Worm (Caenorhabditis elegans) whole organism, L2 larva: Measurements from ENCODE around the gene xrn-2.

Source experiments
- C34F6.9 ChIP-seq: fragments of 150-350 bp; optimal IDR thresholded peaks from 2 replicates; lab custom pipeline; 2014; ENCODE audit warnings: missing biosample characterization, missing genetic modification characterization
- F13H6.1 ChIP-seq: sonication (generic microtip); optimal IDR thresholded peaks from 2 replicates; lab custom pipeline; 2016; ENCODE audit warnings: missing genetic modification characterization, missing compliant biosample characterization
- alr-1 ChIP-seq: fragments of 150-350 bp; optimal IDR thresholded peaks from 2 replicates; lab custom pipeline; 2014; ENCODE audit warnings: missing biosample characterization, missing genetic modification characterization
- aly-2 ChIP-seq: fragments of 150-350 bp; optimal IDR thresholded peaks from 2 replicates; lab custom pipeline; 2014; ENCODE audit warnings: missing biosample characterization, missing genetic modification characterization
- crh-2 ChIP-seq: sonication (generic microtip); optimal IDR thresholded peaks from 2 replicates; lab custom pipeline; 2017; ENCODE audit warnings: missing biosample characterization, missing genetic modification characterization
- dmd-4 ChIP-seq: sonication (generic microtip); optimal IDR thresholded peaks from 2 replicates; lab custom pipeline; 2017; ENCODE audit warnings: missing biosample characterization, missing genetic modification characterization
- egl-27 ChIP-seq: sonication (generic microtip); optimal IDR thresholded peaks from 3 replicates; lab custom pipeline; 2017; ENCODE audit warnings: missing biosample characterization, missing genetic modification reagents, missing genetic modification characterization
- elt-1 ChIP-seq: fragments of 150-350 bp; optimal IDR thresholded peaks from 2 replicates; lab custom pipeline; 2014; ENCODE audit warnings: missing biosample characterization, missing genetic modification characterization
- elt-3 ChIP-seq: sonication (generic microtip); optimal IDR thresholded peaks from 2 replicates; lab custom pipeline; 2017; ENCODE audit warnings: missing biosample characterization, missing genetic modification characterization
- fos-1 ChIP-seq: fragments of 150-350 bp; optimal IDR thresholded peaks from 2 replicates; lab custom pipeline; 2014; ENCODE audit warnings: missing biosample characterization, missing genetic modification characterization
- gmeb-1 ChIP-seq: fragments of 150-350 bp; optimal IDR thresholded peaks from 2 replicates; lab custom pipeline; 2014; ENCODE audit warnings: missing biosample characterization, missing genetic modification characterization
- lin-11 ChIP-seq: fragments of 150-350 bp; sonication (generic microtip); optimal IDR thresholded peaks from 2 replicates; lab custom pipeline; 2014; ENCODE audit warnings: missing biosample characterization, missing genetic modification characterization, inconsistent platforms, mixed read lengths
- lin-39 ChIP-seq: fragments of 150-350 bp; optimal IDR thresholded peaks from 2 replicates; lab custom pipeline; 2014; ENCODE audit warnings: missing biosample characterization, missing genetic modification reagents, missing genetic modification characterization
- mbf-1 ChIP-seq: sonication (generic microtip); optimal IDR thresholded peaks from 2 replicates; lab custom pipeline; 2017; ENCODE audit warnings: missing biosample characterization, missing genetic modification characterization
- nhr-10 ChIP-seq: sonication (generic microtip); optimal IDR thresholded peaks from 2 replicates; lab custom pipeline; 2017; ENCODE audit warnings: missing biosample characterization, missing genetic modification characterization
- nhr-11 ChIP-seq: fragments of 150-350 bp; optimal IDR thresholded peaks from 2 replicates; lab custom pipeline; 2014; ENCODE audit warnings: missing biosample characterization, missing genetic modification characterization
- nhr-12 ChIP-seq: fragments of 150-350 bp; optimal IDR thresholded peaks from 2 replicates; lab custom pipeline; 2014; ENCODE audit warnings: missing biosample characterization, missing genetic modification characterization
- nhr-129 ChIP-seq: fragments of 150-350 bp; optimal IDR thresholded peaks from 2 replicates; lab custom pipeline; 2014; ENCODE audit warnings: missing biosample characterization, missing genetic modification characterization
- nhr-21 ChIP-seq: fragments of 150-350 bp; optimal IDR thresholded peaks from 2 replicates; lab custom pipeline; 2014; ENCODE audit warnings: missing biosample characterization, missing genetic modification characterization
- nhr-23 ChIP-seq: fragments of 150-350 bp; optimal IDR thresholded peaks from 2 replicates; lab custom pipeline; 2014; ENCODE audit warnings: missing biosample characterization, missing genetic modification reagents, missing genetic modification characterization
- nhr-25 ChIP-seq: fragments of 150-350 bp; sonication (generic microtip); optimal IDR thresholded peaks from 3 replicates; lab custom pipeline; 2014; ENCODE audit warnings: missing biosample characterization, missing genetic modification characterization
- nhr-6 ChIP-seq: fragments of 150-350 bp; optimal IDR thresholded peaks from 2 replicates; lab custom pipeline; 2014; ENCODE audit warnings: missing biosample characterization, missing genetic modification characterization
- peb-1 ChIP-seq: fragments of 150-350 bp; optimal IDR thresholded peaks from 2 replicates; lab custom pipeline; 2014; ENCODE audit warnings: missing biosample characterization, missing genetic modification characterization
- sem-4 ChIP-seq: fragments of 150-350 bp; optimal IDR thresholded peaks from 2 replicates; lab custom pipeline; 2014; ENCODE audit warnings: missing biosample characterization, missing genetic modification reagents, missing genetic modification characterization
- skn-1 ChIP-seq: sonication (generic microtip); optimal IDR thresholded peaks from 2 replicates; lab custom pipeline; 2017; ENCODE audit warnings: missing biosample characterization, missing genetic modification characterization
- sma-9 ChIP-seq, 2 experiments: fragments of 150-350 bp in 1 of 2; sonication (generic microtip) in 1 of 2; optimal IDR thresholded peaks; 2 replicates each; lab custom pipeline; 2014 to 2016; ENCODE audit warnings: missing genetic modification characterization in 2 of 2, mild to moderate bottlenecking in 1 of 2, missing biosample characterization in 1 of 2, missing compliant biosample characterization in 1 of 2, missing genetic modification reagents in 1 of 2, moderate library complexity in 1 of 2
- unc-39 ChIP-seq: fragments of 150-350 bp; optimal IDR thresholded peaks from 2 replicates; lab custom pipeline; 2014; ENCODE audit warnings: missing biosample characterization, missing genetic modification characterization
- unc-55 ChIP-seq: fragments of 150-350 bp; sonication (generic microtip); optimal IDR thresholded peaks from 3 replicates; lab custom pipeline; 2014; ENCODE audit warnings: missing biosample characterization, missing genetic modification reagents, missing genetic modification characterization
- zag-1 ChIP-seq: fragments of 150-350 bp; optimal IDR thresholded peaks from 2 replicates; lab custom pipeline; 2014; ENCODE audit warnings: missing biosample characterization, missing genetic modification characterization
- ztf-1 ChIP-seq: fragments of 200-800 bp; sonication (Bioruptor generic); conservative IDR thresholded peaks from 2 replicates; pipeline ENCODE4 v1.3.6; 2022; ENCODE audit warnings: missing genetic modification characterization, missing compliant biosample characterization
- ztf-11 ChIP-seq: sonication (generic microtip); optimal IDR thresholded peaks from 2 replicates; lab custom pipeline; 2017; ENCODE audit warnings: missing biosample characterization, missing genetic modification characterization
- ztf-4 ChIP-seq: fragments of 150-350 bp; optimal IDR thresholded peaks from 2 replicates; lab custom pipeline; 2014; ENCODE audit warnings: missing biosample characterization, missing genetic modification characterization

The xrn-2 gene

DNA sequence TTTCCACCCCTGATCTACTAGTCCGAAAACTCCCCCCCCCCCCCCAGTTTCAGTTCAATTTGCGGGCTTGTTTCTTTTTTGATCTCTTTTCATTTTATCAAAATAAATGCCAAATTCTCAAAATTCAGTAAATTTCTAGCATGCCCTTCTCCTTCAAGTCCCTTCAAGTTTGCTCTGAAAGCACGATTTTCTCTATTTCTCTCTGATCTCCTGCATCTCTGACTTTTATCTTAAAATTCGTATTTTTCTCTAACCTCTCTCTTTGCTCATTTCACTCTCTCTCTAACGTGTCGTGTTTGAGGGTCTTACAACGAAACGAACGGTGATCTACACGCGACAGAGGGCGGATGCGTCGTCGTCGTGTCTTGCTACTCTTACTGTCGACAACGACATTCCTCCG, 49.8 kb downstream of the xrn-2 start, which contains the start of gene ace-3:
Gene ace-3 (plus strand): TSS at position 301 of the 400 bp plus-strand sequence.
- no peak for TF ChIP-seq nhr-11 (tag; lab: Kevin White, UChicago)
- TF ChIP-seq peb-1 (tag; lab: Kevin White, UChicago): no peak
- TF ChIP-seq lin-11 (tag; lab: Kevin White, UChicago): no peak
- no peak for TF ChIP-seq nhr-6 (tag; lab: Kevin White, UChicago)
- TF ChIP-seq crh-2 (tag; lab: Kevin White, UChicago): no peak
- no peak for TF ChIP-seq C34F6.9 (tag; lab: Kevin White, UChicago)
- no peak for TF ChIP-seq alr-1 (tag; lab: Kevin White, UChicago)
- no peak for TF ChIP-seq nhr-25 (tag; lab: Kevin White, UChicago)
- no peak for TF ChIP-seq skn-1
- no peak for TF ChIP-seq nhr-21 (tag; lab: Kevin White, UChicago)
- TF ChIP-seq sem-4 (tag; lab: Kevin White, UChicago): no peak
- TF ChIP-seq egl-27: no peak
- no peak for TF ChIP-seq nhr-129 (tag; lab: Kevin White, UChicago)
- TF ChIP-seq fos-1 (tag; lab: Kevin White, UChicago): no peak
- TF ChIP-seq unc-55 (GFP tag; lab: Kevin White, UChicago): no peak

- no peak for TF ChIP-seq ztf-4 (tag; lab: Kevin White, UChicago)
- TF ChIP-seq nhr-11 (tag; lab: Kevin White, UChicago): no peak
- no peak for TF ChIP-seq nhr-23 (tag; lab: Kevin White, UChicago)
- TF ChIP-seq ztf-1 (GFP tag; lab: Robert Waterston, UW): no peak
- no peak for TF ChIP-seq dmd-4 (tag; lab: Kevin White, UChicago)
- no peak for TF ChIP-seq sma-9 (GFP tag; optimal IDR thresholded peaks at IDR 0.05; lab: Kevin White, UChicago)
- no peak for TF ChIP-seq sma-9 (tag; optimal IDR thresholded peaks at IDR 0.05; lab: Kevin White, UChicago)
- TF ChIP-seq lin-39 (tag; lab: Kevin White, UChicago): no peak
- no peak for TF ChIP-seq nhr-25 (tag; lab: Kevin White, UChicago)
- no peak for TF ChIP-seq mbf-1 (tag; lab: Kevin White, UChicago)
- TF ChIP-seq nhr-129 (tag; lab: Kevin White, UChicago): no peak
- no peak for TF ChIP-seq elt-3 (tag; lab: Kevin White, UChicago)
- no peak for TF ChIP-seq unc-55 (GFP tag; lab: Kevin White, UChicago)
- no peak for TF ChIP-seq nhr-12 (tag; lab: Kevin White, UChicago)
- TF ChIP-seq ztf-11: no peak
- no peak for TF ChIP-seq gmeb-1 (tag; lab: Kevin White, UChicago)
- TF ChIP-seq, all 48 proteins: peak for 0
Observed at ce11 chrII:14206211-14206610, 50.6 kb downstream of the xrn-2 start.

DNA sequence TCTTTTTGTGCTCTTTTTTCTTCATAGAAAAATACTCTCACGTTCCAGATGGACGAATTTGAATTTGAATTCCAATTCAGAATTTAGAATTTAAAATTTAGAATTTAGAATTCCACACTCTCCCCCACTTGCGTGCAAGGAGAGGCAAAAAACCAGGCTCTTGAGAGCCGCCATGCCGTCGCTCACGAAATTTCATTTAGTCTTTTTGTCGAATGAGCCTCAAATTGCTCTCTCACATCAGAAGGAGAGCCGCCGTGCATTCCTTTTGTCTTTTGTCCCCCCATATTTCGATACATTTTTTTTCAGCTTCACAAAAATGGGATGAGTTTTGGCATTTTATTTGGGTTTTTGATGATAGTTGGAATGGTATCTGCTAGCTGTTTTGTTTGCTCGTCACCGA, 55.5 kb downstream of the xrn-2 start, which contains the start of gene hot-7:
Gene hot-7 (plus strand): TSS at position 301 of the 400 bp plus-strand sequence.
- TF ChIP-seq sma-9 (GFP tag; optimal IDR thresholded peaks at IDR 0.05; lab: Kevin White, UChicago) (no peak), sma-9 (tag; optimal IDR thresholded peaks at IDR 0.05; lab: Kevin White, UChicago) (no peak), elt-1 (no peak), unc-55 (GFP tag; lab: Kevin White, UChicago) (no peak), nhr-11 (tag; lab: Kevin White, UChicago) (no peak), skn-1 (no peak), zag-1 (tag; lab: Kevin White, UChicago) (no peak), nhr-129 (tag; lab: Kevin White, UChicago) (no peak), unc-39 (tag; lab: Kevin White, UChicago) (no peak)

DNA sequence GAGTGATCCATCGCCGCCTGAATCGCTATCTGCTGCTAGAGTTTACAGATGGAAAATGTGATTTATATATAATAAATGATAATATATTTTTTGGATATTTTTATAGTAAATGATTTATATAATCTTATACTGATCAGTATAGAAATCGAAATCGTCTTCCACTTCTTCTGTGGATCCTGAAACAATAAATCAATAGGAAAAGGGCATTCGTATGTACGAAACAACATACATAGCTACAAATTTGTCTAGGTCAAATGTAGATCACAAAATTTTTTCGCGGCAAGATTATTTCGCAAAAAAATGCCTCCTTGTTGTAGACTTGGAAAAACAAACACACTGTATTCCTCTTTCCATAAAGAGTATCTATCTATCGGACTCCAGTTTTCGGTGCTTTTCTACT, 58.5 kb downstream of the xrn-2 start, which contains the start of gene Y48B6A.10:
Gene Y48B6A.10 (plus strand): TSS at position 301 of the 400 bp plus-strand sequence.
- TF ChIP-seq F13H6.1 (tag; lab: Kevin White, UChicago) (no peak), ztf-11 (no peak), zag-1 (tag; lab: Kevin White, UChicago) (no peak), nhr-21 (tag; lab: Kevin White, UChicago) (no peak), aly-2 (no peak), nhr-10 (tag; lab: Kevin White, UChicago) (no peak)
